Worm (Caenorhabditis elegans) whole organism, young adult: ENCODE data around the gene sel-11.

Source experiments
- F52B5.7 ChIP-seq: sonication (generic microtip); optimal IDR thresholded peaks from 2 replicates; lab custom pipeline; 2016; ENCODE audit warnings: mild to moderate bottlenecking, missing genetic modification characterization, missing compliant biosample characterization
- F57A8.1 ChIP-seq: fragments of 200-800 bp; sonication (Bioruptor generic); optimal IDR thresholded peaks from 2 replicates; lab custom pipeline; 2018; ENCODE audit warnings: mild to moderate bottlenecking, missing genetic modification characterization, moderate library complexity, missing compliant biosample characterization
- attf-3 ChIP-seq: fragments of 200-800 bp; sonication (Bioruptor generic); conservative IDR thresholded peaks from 2 replicates; pipeline ENCODE4 v1.3.6; 2022; ENCODE audit warnings: missing genetic modification reagents, missing genetic modification characterization, missing compliant biosample characterization
- egl-18 ChIP-seq: fragments of 200-800 bp; sonication (Bioruptor generic); IDR thresholded peaks from 2 replicates; pipeline ENCODE4 v1.3.6; 2022; ENCODE audit warnings: missing genetic modification reagents, missing genetic modification characterization, missing compliant biosample characterization
- egrh-3 ChIP-seq: fragments of 200-800 bp; sonication (Bioruptor generic); IDR thresholded peaks from 2 replicates; pipeline ENCODE4 v1.3.6; 2022; ENCODE audit warnings: missing genetic modification reagents, missing genetic modification characterization, missing compliant biosample characterization
- fkh-3 ChIP-seq: sonication (generic microtip); optimal IDR thresholded peaks from 2 replicates; lab custom pipeline; 2016; ENCODE audit warnings: mild to moderate bottlenecking, missing genetic modification characterization, missing compliant biosample characterization
- let-607 ChIP-seq, 2 experiments: fragments of 200-800 bp in 1 of 2; sonication (Bioruptor generic) in 1 of 2; sonication (generic microtip) in 1 of 2; optimal IDR thresholded peaks; 2 replicates each; lab custom pipeline; 2016 to 2018; ENCODE audit warnings: mild to moderate bottlenecking in 2 of 2, missing compliant biosample characterization in 2 of 2, missing genetic modification characterization in 2 of 2, moderate library complexity in 2 of 2, missing genotype in 1 of 2
- madf-3 ChIP-seq: fragments of 200-800 bp; sonication (Bioruptor generic); IDR thresholded peaks from 2 replicates; pipeline ENCODE4 v1.3.6; 2022; ENCODE audit warnings: missing genetic modification reagents, missing genetic modification characterization, missing compliant biosample characterization
- mel-28 ChIP-seq: sonication (generic microtip); optimal IDR thresholded peaks from 2 replicates; lab custom pipeline; 2016; ENCODE audit warnings: borderline replicate concordance, mild to moderate bottlenecking, missing genetic modification characterization, missing compliant biosample characterization
- nhr-120 ChIP-seq: fragments of 200-800 bp; sonication (Bioruptor generic); IDR thresholded peaks from 2 replicates; pipeline ENCODE4 v1.3.6; 2022; ENCODE audit warnings: missing genetic modification characterization, missing compliant biosample characterization
- unc-62 ChIP-seq: fragments of 150-350 bp; optimal IDR thresholded peaks from 2 replicates; lab custom pipeline; 2014; ENCODE audit warnings: missing biosample characterization, missing genetic modification reagents, missing genetic modification characterization

sel-11 gene

ce11 chrV:11819451-11819850 lies 52.3 kb downstream of the sel-11 start:
- TF ChIP-seq unc-62 (no peak), fkh-3 (tag; lab: Kevin White, UChicago) (no peak), egrh-3 (GFP tag; lab: Robert Waterston, UW) (no peak), nhr-120 (0 out of 2 replicates have a peak, but pooled peaks have one; percentile 12), mel-28 (no peak), F57A8.1 (GFP tag; lab: Kevin White, UChicago) (no peak), madf-3 (0 out of 2 replicates have a peak, but pooled peaks have one; percentile 54), F52B5.7 (no peak), attf-3 (GFP tag; lab: Robert Waterston, UW) (no peak), let-607 (tag; optimal IDR thresholded peaks at IDR 0.05; lab: Kevin White, UChicago) (no peak), egl-18 (GFP tag; lab: Robert Waterston, UW) (no peak)
